Fruit fly (Drosophila melanogaster) whole organism, adult: ENCODE data around the gene SLIRP2.

Source experiments
- CG12768 ChIP-seq: fragments of 200-800 bp; sonication (Bioruptor generic); optimal IDR thresholded peaks from 2 replicates; lab custom pipeline; 2017; ENCODE audit warnings: missing biosample characterization, missing genetic modification characterization, mild to moderate bottlenecking, moderate library complexity, missing genetic modification reagents
- CG1620 ChIP-seq: fragments of 200-800 bp; sonication (Bioruptor generic); optimal IDR thresholded peaks from 2 replicates; lab custom pipeline; 2016; ENCODE audit warnings: missing biosample characterization, missing genetic modification characterization
- CG7101 ChIP-seq: fragments of 200-800 bp; sonication (Bioruptor generic); optimal IDR thresholded peaks from 2 replicates; lab custom pipeline; 2018; ENCODE audit warnings: missing biosample characterization, mild to moderate bottlenecking, missing genetic modification characterization, moderate library complexity
- Clk ChIP-seq: fragments of 200-800 bp; sonication (Bioruptor generic); optimal IDR thresholded peaks from 2 replicates; lab custom pipeline; 2017; ENCODE audit warnings: missing biosample characterization, missing genetic modification characterization
- Mnt ChIP-seq: fragments of 200-800 bp; sonication (Bioruptor generic); optimal IDR thresholded peaks from 2 replicates; lab custom pipeline; 2016; ENCODE audit warnings: missing biosample characterization, mild to moderate bottlenecking, missing genetic modification characterization
- kay ChIP-seq: fragments of 200-800 bp; sonication (Bioruptor generic); peaks from one replicate; lab custom pipeline; 2016; ENCODE audit warnings: missing biosample characterization, missing genetic modification characterization, borderline replicate concordance

DNA sequence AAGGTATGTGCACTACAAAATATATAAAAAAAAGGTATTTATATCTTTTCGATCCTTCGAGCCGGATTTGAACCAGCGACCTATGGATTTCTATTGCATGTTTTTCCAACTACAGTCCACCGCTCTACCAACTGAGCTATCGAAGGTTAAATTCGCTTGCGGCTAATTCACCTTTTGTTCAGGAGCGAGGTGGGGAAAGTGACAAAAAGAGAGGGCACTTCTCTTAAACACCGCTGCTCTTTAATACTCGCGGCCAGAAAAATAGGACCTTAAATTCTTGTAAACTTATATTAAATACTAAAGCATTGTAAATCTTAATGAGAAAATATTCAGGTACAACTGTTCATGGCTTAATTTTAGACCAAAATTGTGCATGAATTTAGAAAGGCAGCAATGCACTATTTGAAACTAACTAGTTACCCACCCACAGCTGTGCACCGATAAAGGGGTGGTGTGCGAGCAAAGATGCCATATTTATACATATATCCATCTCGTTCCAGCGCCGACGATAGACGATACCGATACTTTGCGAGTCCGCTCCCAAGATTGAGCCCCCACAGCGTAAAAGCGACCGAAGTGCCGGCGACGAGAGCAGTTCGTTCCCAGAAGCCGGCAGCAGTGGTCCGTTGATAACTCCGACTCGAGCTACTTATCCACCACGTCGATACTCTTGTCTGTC is 18.3 kb downstream of the SLIRP2 start:
- peak; percentile 97 for TF ChIP-seq Clk (GFP tag; lab: Kevin White, UChicago)
- peak; percentile 95 for TF ChIP-seq CG1620
- peak; percentile 98 for TF ChIP-seq kay (GFP tag; lab: Kevin White, UChicago)
- peak; percentile 98 for TF ChIP-seq CG12768
- TF ChIP-seq CG7101 (tag; lab: Kevin White, UChicago): peak; percentile 97
- peak; percentile 95 for TF ChIP-seq Mnt (GFP tag; lab: Kevin White, UChicago)
